Worm (Caenorhabditis elegans) whole organism, L3 larva: ENCODE data around the gene alg-2.
"Not testable (repeated sequence)": the region's sequence is repeated elsewhere in the genome, so short reads cannot be mapped to it uniquely, and the experiment has no call there.

ENCODE experiments used
- ZK546.5 ChIP-seq: sonication (generic microtip); optimal IDR thresholded peaks from 2 replicates; lab custom pipeline; 2017; ENCODE audit warnings: missing biosample characterization, missing genetic modification characterization
- aly-2 ChIP-seq: fragments of 150-350 bp; optimal IDR thresholded peaks from 2 replicates; lab custom pipeline; 2014; ENCODE audit warnings: missing biosample characterization, missing genetic modification characterization
- ama-1 ChIP-seq: fragments of 150-350 bp; optimal IDR thresholded peaks from 2 replicates; lab custom pipeline; 2018
- ceh-16 ChIP-seq: sonication (generic microtip); optimal IDR thresholded peaks from 2 replicates; lab custom pipeline; 2017; ENCODE audit warnings: missing biosample characterization, missing genetic modification characterization
- ceh-82 ChIP-seq: fragments of 150-350 bp; optimal IDR thresholded peaks from 2 replicates; lab custom pipeline; 2014; ENCODE audit warnings: missing biosample characterization, missing genetic modification characterization
- ceh-9 ChIP-seq: sonication (generic microtip); optimal IDR thresholded peaks from 2 replicates; lab custom pipeline; 2018; ENCODE audit warnings: missing biosample characterization, missing genetic modification characterization
- daf-12 ChIP-seq: fragments of 150-350 bp; optimal IDR thresholded peaks from 2 replicates; lab custom pipeline; 2014; ENCODE audit warnings: missing biosample characterization, missing genetic modification reagents, missing genetic modification characterization
- elt-1 ChIP-seq: fragments of 150-350 bp; optimal IDR thresholded peaks from 2 replicates; lab custom pipeline; 2014; ENCODE audit warnings: missing biosample characterization, missing genetic modification characterization
- elt-2 ChIP-seq: sonication (generic microtip); optimal IDR thresholded peaks from 2 replicates; lab custom pipeline; 2016; ENCODE audit warnings: missing genetic modification reagents, mild to moderate bottlenecking, missing genetic modification characterization, missing compliant biosample characterization
- elt-3 ChIP-seq, 3 experiments: fragments of 150-350 bp in 1 of 3; sonication (generic microtip) in 2 of 3; optimal IDR thresholded peaks; 2 replicates in 2 of 3; 4 replicates in 1 of 3; lab custom pipeline; 2014 to 2017; ENCODE audit warnings: missing biosample characterization in 3 of 3, missing genetic modification characterization in 3 of 3
- eor-1 ChIP-seq, 2 experiments: fragments of 150-350 bp; optimal IDR thresholded peaks; 2 replicates each; lab custom pipeline; 2014 to 2018; ENCODE audit warnings: missing biosample characterization in 2 of 2, missing genetic modification characterization in 2 of 2
- fkh-10 ChIP-seq: sonication (generic microtip); optimal IDR thresholded peaks from 2 replicates; lab custom pipeline; 2017; ENCODE audit warnings: missing biosample characterization, missing genetic modification reagents, missing genetic modification characterization
- fkh-2 ChIP-seq: fragments of 150-350 bp; optimal IDR thresholded peaks from 2 replicates; lab custom pipeline; 2014; ENCODE audit warnings: missing biosample characterization, missing genetic modification reagents, missing genetic modification characterization
- fos-1 ChIP-seq: fragments of 150-350 bp; optimal IDR thresholded peaks from 2 replicates; lab custom pipeline; 2014; ENCODE audit warnings: missing biosample characterization, missing genetic modification characterization
- jun-1 ChIP-seq: fragments of 150-350 bp; optimal IDR thresholded peaks from 2 replicates; lab custom pipeline; 2014; ENCODE audit warnings: missing biosample characterization, missing genetic modification reagents, missing genetic modification characterization
- lin-15B ChIP-seq: fragments of 150-350 bp; optimal IDR thresholded peaks from 2 replicates; lab custom pipeline; 2014; ENCODE audit warnings: missing biosample characterization, missing genetic modification characterization
- lin-39 ChIP-seq: fragments of 150-350 bp; optimal IDR thresholded peaks from 2 replicates; lab custom pipeline; 2018; ENCODE audit warnings: missing biosample characterization, missing genetic modification reagents, missing genetic modification characterization
- mdl-1 ChIP-seq: fragments of 150-350 bp; optimal IDR thresholded peaks from 2 replicates; lab custom pipeline; 2014; ENCODE audit warnings: missing biosample characterization, missing genetic modification characterization
- mml-1 ChIP-seq: fragments of 150-350 bp; sonication (generic microtip); optimal IDR thresholded peaks from 3 replicates; lab custom pipeline; 2014; ENCODE audit warnings: missing biosample characterization, missing genetic modification characterization
- nfya-1 ChIP-seq: sonication (generic microtip); optimal IDR thresholded peaks from 2 replicates; lab custom pipeline; 2017; ENCODE audit warnings: missing genetic modification characterization, mild to moderate bottlenecking, missing compliant biosample characterization, antibody characterized with exemption, moderate library complexity; ENCODE audit not compliant: insufficient read depth
- nhr-11 ChIP-seq: fragments of 150-350 bp; optimal IDR thresholded peaks from 2 replicates; lab custom pipeline; 2014; ENCODE audit warnings: missing biosample characterization, missing genetic modification characterization
- nhr-12 ChIP-seq: fragments of 150-350 bp; optimal IDR thresholded peaks from 2 replicates; lab custom pipeline; 2014; ENCODE audit warnings: missing biosample characterization, missing genetic modification characterization
- nhr-23 ChIP-seq: fragments of 150-350 bp; optimal IDR thresholded peaks from 2 replicates; lab custom pipeline; 2014; ENCODE audit warnings: missing biosample characterization, missing genetic modification reagents, missing genetic modification characterization
- nhr-237 ChIP-seq: fragments of 150-350 bp; optimal IDR thresholded peaks from 2 replicates; lab custom pipeline; 2014; ENCODE audit warnings: missing biosample characterization, missing genetic modification characterization
- nhr-25 ChIP-seq: sonication (generic microtip); optimal IDR thresholded peaks from 2 replicates; lab custom pipeline; 2017; ENCODE audit warnings: missing biosample characterization, missing genetic modification characterization
- nhr-28 ChIP-seq: fragments of 150-350 bp; optimal IDR thresholded peaks from 2 replicates; lab custom pipeline; 2014; ENCODE audit warnings: missing biosample characterization, missing genetic modification characterization
- nhr-43 ChIP-seq: sonication (generic microtip); optimal IDR thresholded peaks from 2 replicates; lab custom pipeline; 2016; ENCODE audit warnings: mild to moderate bottlenecking, missing genetic modification characterization, missing compliant biosample characterization; ENCODE audit not compliant: poor library complexity, severe bottlenecking
- nhr-67 ChIP-seq: fragments of 150-350 bp; optimal IDR thresholded peaks from 2 replicates; lab custom pipeline; 2014; ENCODE audit warnings: missing biosample characterization, missing genetic modification characterization
- nhr-77 ChIP-seq: fragments of 150-350 bp; optimal IDR thresholded peaks from 2 replicates; lab custom pipeline; 2014; ENCODE audit warnings: missing biosample characterization, missing genetic modification characterization
- pha-4 ChIP-seq: fragments of 150-350 bp; optimal IDR thresholded peaks from 2 replicates; lab custom pipeline; 2014; ENCODE audit warnings: missing biosample characterization, missing genetic modification reagents, missing genetic modification characterization
- pqm-1 ChIP-seq: fragments of 150-350 bp; optimal IDR thresholded peaks from 2 replicates; lab custom pipeline; 2017; ENCODE audit warnings: missing biosample characterization, missing genetic modification characterization, inconsistent platforms
- sea-2 ChIP-seq: fragments of 150-350 bp; sonication (generic microtip); optimal IDR thresholded peaks from 4 replicates; lab custom pipeline; 2014; ENCODE audit warnings: missing biosample characterization, missing genetic modification reagents, missing genetic modification characterization
- skn-1 ChIP-seq: fragments of 150-350 bp; optimal IDR thresholded peaks from 2 replicates; lab custom pipeline; 2014; ENCODE audit warnings: missing biosample characterization, missing genetic modification characterization
- tbx-2 ChIP-seq: sonication (generic microtip); optimal IDR thresholded peaks from 2 replicates; lab custom pipeline; 2016; ENCODE audit warnings: mild to moderate bottlenecking, missing genetic modification characterization, missing compliant biosample characterization
- unc-39 ChIP-seq: sonication (generic microtip); optimal IDR thresholded peaks from 4 replicates; lab custom pipeline; 2017; ENCODE audit warnings: missing biosample characterization, missing genetic modification characterization
- zag-1 ChIP-seq: fragments of 150-350 bp; optimal IDR thresholded peaks from 2 replicates; lab custom pipeline; 2014; ENCODE audit warnings: missing biosample characterization, missing genetic modification characterization
- ztf-11 ChIP-seq: fragments of 150-350 bp; optimal IDR thresholded peaks from 2 replicates; lab custom pipeline; 2014; ENCODE audit warnings: missing biosample characterization, missing genetic modification characterization
- ztf-4 ChIP-seq: fragments of 150-350 bp; optimal IDR thresholded peaks from 2 replicates; lab custom pipeline; 2014; ENCODE audit warnings: missing biosample characterization, missing genetic modification characterization

alg-2 gene

DNA sequence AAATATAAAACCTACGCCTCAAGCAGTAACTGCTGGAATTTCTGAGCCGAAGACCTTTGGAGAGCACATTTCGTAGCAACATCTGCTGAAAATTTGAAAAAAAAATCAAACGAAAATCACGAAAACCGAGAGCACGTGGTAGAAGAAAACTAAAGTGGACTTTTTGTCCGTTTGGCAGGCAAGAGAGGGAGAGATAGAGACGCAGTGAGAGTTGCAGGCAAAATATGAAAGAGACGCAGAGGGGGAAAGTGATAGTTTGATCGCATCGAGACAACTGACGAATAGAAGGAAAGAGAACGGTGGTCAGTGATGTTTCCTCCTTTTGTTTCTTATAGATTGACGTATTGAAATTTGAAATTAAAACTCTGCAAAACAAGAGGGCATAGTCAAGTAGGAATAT, 24.5 kb upstream of the alg-2 start, which contains the start of the genes acdh-9 and F28A10.13 (continued):
- TF ChIP-seq ceh-16 (tag; lab: Kevin White, UChicago) (no peak), fkh-2 (tag; lab: Kevin White, UChicago) (no peak), nhr-25 (tag; lab: Kevin White, UChicago) (peak; percentile 22), nhr-11 (tag; lab: Kevin White, UChicago) (no peak), daf-12 (tag; lab: Kevin White, UChicago) (no peak), ama-1 (lab: Kevin White, UChicago) (peak; percentile 68), elt-1 (tag; lab: Kevin White, UChicago) (no peak), fos-1 (tag; lab: Kevin White, UChicago) (no peak), lin-15B (tag; lab: Kevin White, UChicago) (peak; percentile 8), ceh-82 (no peak), lin-39 (tag; lab: Kevin White, UChicago) (no peak), sea-2 (GFP tag; lab: Kevin White, UChicago) (no peak), pqm-1 (peak; percentile 44), jun-1 (tag; lab: Kevin White, UChicago) (peak; percentile 36)

DNA sequence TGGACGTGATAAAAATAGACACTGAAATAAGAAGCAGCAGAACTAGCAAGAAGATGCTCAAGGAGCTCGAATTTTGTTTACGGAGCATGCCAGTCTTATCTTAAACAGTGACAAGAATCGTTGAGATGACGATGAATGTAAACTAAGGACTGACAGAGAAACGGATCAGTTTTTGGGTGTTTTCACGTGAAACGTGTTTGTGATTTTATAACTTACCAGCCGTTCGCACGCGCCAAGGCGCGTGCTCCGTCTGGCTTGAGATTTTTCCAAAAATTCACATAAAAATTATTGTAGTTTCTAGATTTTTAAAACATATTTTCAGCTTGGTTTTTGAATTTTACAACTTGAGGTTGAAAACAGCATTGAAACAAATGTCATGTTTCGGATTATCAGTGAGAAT, 22.4 kb upstream of the alg-2 start, which contains the start of gene F28A10.5:
TSS of gene F28A10.5 (minus strand) at position 101 of the 400 bp plus-strand sequence.
- not testable (repeated sequence) for TF ChIP-seq tbx-2 (tag; lab: Kevin White, UChicago); nhr-28 (tag; lab: Kevin White, UChicago); ceh-82

DNA sequence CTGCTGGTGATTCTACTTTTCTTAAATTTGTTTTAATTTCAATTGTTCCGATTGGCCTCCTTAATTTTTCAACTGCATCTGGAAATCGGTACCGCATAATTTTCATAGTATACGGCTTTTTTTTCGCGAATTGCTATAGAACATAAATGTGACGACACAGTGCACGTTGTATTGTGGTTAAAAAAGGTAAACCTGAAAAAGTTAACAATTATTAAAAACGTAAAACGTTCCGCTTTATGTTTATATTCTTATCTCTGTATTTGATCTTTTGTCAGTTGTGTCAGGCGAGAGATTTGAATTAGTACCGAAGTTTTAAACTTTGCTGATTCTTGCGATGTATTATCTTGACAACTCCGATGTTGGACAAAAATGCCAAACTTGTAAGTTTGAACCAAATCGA, 11.4 kb upstream of the alg-2 start, which contains the start of gene Y46B2A.4:
TSS of gene Y46B2A.4 (plus strand) at position 301 of the 400 bp plus-strand sequence.
- TF ChIP-seq unc-39 (tag; lab: Kevin White, UChicago) (no peak), ztf-4 (no peak), ceh-9 (no peak), ama-1 (lab: Kevin White, UChicago) (no peak), nhr-77 (tag; lab: Kevin White, UChicago) (no peak), ztf-11 (no peak), ZK546.5 (tag; lab: Kevin White, UChicago) (no peak), nhr-43 (tag; lab: Kevin White, UChicago) (no peak), mdl-1 (tag; lab: Kevin White, UChicago) (no peak), skn-1 (tag; lab: Kevin White, UChicago) (no peak), fkh-10 (GFP tag; lab: Kevin White, UChicago) (no peak), nhr-12 (tag; lab: Kevin White, UChicago) (no peak), elt-2 (tag; lab: Kevin White, UChicago) (no peak), nhr-237 (no peak), pha-4 (tag; lab: Kevin White, UChicago) (no peak), nhr-28 (tag; lab: Kevin White, UChicago) (no peak), eor-1 (tag; optimal IDR thresholded peaks at IDR 0.05; lab: Kevin White, UChicago) (no peak), nfya-1 (tag; lab: Kevin White, UChicago) (no peak), daf-12 (tag; lab: Kevin White, UChicago) (no peak), nhr-25 (tag; lab: Kevin White, UChicago) (no peak)

DNA sequence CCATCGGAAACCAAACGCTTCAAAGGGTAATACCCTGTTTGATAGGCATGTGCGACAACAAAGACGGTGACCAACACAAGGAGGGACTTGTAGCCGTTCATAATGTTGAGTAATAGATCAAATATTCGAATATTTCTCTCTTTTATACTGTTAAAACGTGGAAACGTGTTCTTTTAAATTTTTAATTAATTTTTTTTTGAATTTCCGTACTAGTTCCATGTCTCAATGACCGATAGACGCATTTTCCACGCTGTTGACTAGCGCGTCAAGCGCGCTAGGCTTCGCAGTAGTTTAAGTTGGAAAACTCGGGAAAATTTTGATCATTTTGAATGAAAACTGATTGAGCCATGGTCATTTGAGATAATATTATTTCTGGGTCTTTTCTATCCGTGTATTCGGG, 6.2 kb upstream of the alg-2 start, which contains the start of gene Y46B2A.3:
TSS of gene Y46B2A.3 (minus strand) at position 101 of the 400 bp plus-strand sequence.
- TF ChIP-seq ztf-11: no peak
- no peak for TF ChIP-seq aly-2 (tag; lab: Kevin White, UChicago)
- TF ChIP-seq nhr-23 (tag; lab: Kevin White, UChicago): no peak

DNA sequence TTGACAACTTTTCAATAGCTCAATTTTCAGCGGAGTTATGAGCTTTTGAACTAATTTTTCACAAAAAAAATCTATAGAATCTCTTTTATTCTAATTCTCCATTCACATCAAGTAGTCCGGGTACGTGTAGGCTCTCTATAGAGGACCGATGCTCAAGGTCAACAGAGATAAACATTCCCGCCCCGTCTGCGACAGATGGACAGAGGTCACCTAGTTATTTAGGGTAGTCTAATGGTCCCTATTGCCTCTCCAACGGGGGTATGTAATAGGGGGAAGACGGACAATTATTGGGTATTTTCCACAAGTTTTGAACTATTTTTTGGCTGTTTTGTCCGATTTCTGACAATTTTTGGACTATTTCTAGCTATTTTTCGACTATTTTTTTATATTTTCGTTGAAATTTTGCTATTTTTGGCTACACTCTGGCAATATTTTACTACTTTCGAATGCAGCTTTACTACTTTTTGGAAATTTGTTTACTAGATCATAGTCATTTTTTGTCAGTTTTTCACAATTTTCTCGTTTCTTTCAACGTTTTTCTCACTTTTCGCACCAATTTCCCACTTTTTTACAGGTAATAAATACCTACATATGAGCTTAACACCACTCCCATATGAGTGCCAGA, 4.7 kb upstream of the alg-2 start, which contains the start of gene fbxc-51:
TSS of gene fbxc-51 (plus strand) at position 575 of the 625 bp plus-strand sequence.
- TF ChIP-seq fos-1 (tag; lab: Kevin White, UChicago): no peak
- TF ChIP-seq nhr-23 (tag; lab: Kevin White, UChicago): no peak
- TF ChIP-seq ztf-4: no peak
- no peak for TF ChIP-seq unc-39 (tag; lab: Kevin White, UChicago)
- TF ChIP-seq pqm-1: no peak
- TF ChIP-seq nfya-1 (tag; lab: Kevin White, UChicago): no peak
- no peak for TF ChIP-seq nhr-67 (tag; lab: Kevin White, UChicago)
- no peak for TF ChIP-seq lin-15B (tag; lab: Kevin White, UChicago)
- no peak for TF ChIP-seq zag-1 (tag; lab: Kevin White, UChicago)
- TF ChIP-seq elt-3 (tag; optimal IDR thresholded peaks at IDR 0.05; lab: Kevin White, UChicago): no peak
- TF ChIP-seq mml-1 (tag; lab: Kevin White, UChicago): no peak
- TF ChIP-seq fkh-2 (tag; lab: Kevin White, UChicago): no peak
- TF ChIP-seq nhr-12 (tag; lab: Kevin White, UChicago): no peak
- TF ChIP-seq nhr-43 (tag; lab: Kevin White, UChicago): no peak
- TF ChIP-seq, all 47 proteins: peak for 0
